Fruit fly (Drosophila melanogaster) whole organism, embryonic: Measurements from ENCODE around the gene Sptz.

Source experiments
- Atf-2 ChIP-seq: fragments of 200-800 bp; sonication (Bioruptor generic); optimal IDR thresholded peaks from 2 replicates; lab custom pipeline; 2016; ENCODE audit warnings: missing biosample characterization, missing genetic modification characterization
- BEAF-32 ChIP-seq: fragments of 200-800 bp; sonication (Bioruptor generic); optimal IDR thresholded peaks from 3 replicates; lab custom pipeline; 2017; ENCODE audit warnings: missing biosample characterization, missing genetic modification characterization, mild to moderate bottlenecking, moderate library complexity, missing genetic modification reagents
- CG10209 ChIP-seq: fragments of 200-800 bp; sonication (Bioruptor generic); optimal IDR thresholded peaks from 3 replicates; lab custom pipeline; 2017; ENCODE audit warnings: missing biosample characterization, mild to moderate bottlenecking, missing genetic modification characterization, missing genetic modification reagents
- CG11398 ChIP-seq: fragments of 200-800 bp; sonication (Bioruptor generic); optimal IDR thresholded peaks from 2 replicates; lab custom pipeline; 2016; ENCODE audit warnings: missing biosample characterization, missing genetic modification characterization
- CG13424 ChIP-seq: fragments of 200-800 bp; sonication (Bioruptor generic); optimal IDR thresholded peaks from 2 replicates; lab custom pipeline; 2019; ENCODE audit warnings: missing biosample characterization, mild to moderate bottlenecking, missing genetic modification characterization, moderate library complexity
- CG13624 ChIP-seq: fragments of 200-800 bp; sonication (Bioruptor generic); optimal IDR thresholded peaks from 2 replicates; lab custom pipeline; 2016; ENCODE audit warnings: missing biosample characterization, missing genetic modification characterization
- CG14050 ChIP-seq: fragments of 200-800 bp; sonication (Bioruptor generic); IDR thresholded peaks from 3 replicates; pipeline ENCODE4 v1.3.6; 2022; ENCODE audit warnings: missing biosample characterization, missing genetic modification characterization
- CG14667 ChIP-seq: fragments of 200-800 bp; sonication (Bioruptor generic); IDR thresholded peaks from 2 replicates; pipeline ENCODE4 v1.3.6; 2022; ENCODE audit warnings: missing biosample characterization, missing genetic modification characterization
- CG1529 ChIP-seq: fragments of 200-800 bp; sonication (Bioruptor generic); optimal IDR thresholded peaks from 3 replicates; lab custom pipeline; 2018; ENCODE audit warnings: missing biosample characterization, missing genetic modification characterization
- CG1602 ChIP-seq: fragments of 200-800 bp; sonication (Bioruptor generic); optimal IDR thresholded peaks from 3 replicates; lab custom pipeline; 2016; ENCODE audit warnings: missing biosample characterization, missing genetic modification characterization
- CG16779 ChIP-seq: fragments of 200-800 bp; sonication (Bioruptor generic); IDR thresholded peaks from 2 replicates; pipeline ENCODE4 v1.3.6; 2022; ENCODE audit warnings: missing biosample characterization, missing genetic modification characterization
- CG17328 ChIP-seq: fragments of 200-800 bp; sonication (Bioruptor generic); IDR thresholded peaks from 2 replicates; pipeline ENCODE4 v1.3.6; 2022; ENCODE audit warnings: missing biosample characterization, missing genetic modification characterization
- CG2199 ChIP-seq: fragments of 200-800 bp; sonication (Bioruptor generic); IDR thresholded peaks from 3 replicates; pipeline ENCODE4 v1.3.6; 2022; ENCODE audit warnings: missing biosample characterization, missing genetic modification characterization
- CG2889 ChIP-seq: fragments of 200-800 bp; sonication (Bioruptor generic); IDR thresholded peaks from 3 replicates; pipeline ENCODE4 v1.3.6; 2022; ENCODE audit warnings: missing biosample characterization, missing genetic modification characterization
- CG33213 ChIP-seq: fragments of 200-800 bp; sonication (Bioruptor generic); optimal IDR thresholded peaks from 3 replicates; lab custom pipeline; 2016; ENCODE audit warnings: missing biosample characterization, missing genetic modification characterization
- CG4328 ChIP-seq: fragments of 200-800 bp; sonication (Bioruptor generic); optimal IDR thresholded peaks from 3 replicates; lab custom pipeline; 2017; ENCODE audit warnings: missing biosample characterization, missing genetic modification reagents, missing genetic modification characterization
- CG4707 ChIP-seq: fragments of 200-800 bp; sonication (Bioruptor generic); optimal IDR thresholded peaks from 2 replicates; lab custom pipeline; 2018; ENCODE audit warnings: missing biosample characterization, mild to moderate bottlenecking, missing genetic modification characterization, moderate library complexity
- CG7745 ChIP-seq: fragments of 200-800 bp; sonication (Bioruptor generic); optimal IDR thresholded peaks from 2 replicates; lab custom pipeline; 2018; ENCODE audit warnings: missing biosample characterization, mild to moderate bottlenecking, missing genetic modification characterization, moderate library complexity
- CG7786 ChIP-seq: fragments of 200-800 bp; sonication (Bioruptor generic); optimal IDR thresholded peaks from 2 replicates; lab custom pipeline; 2016; ENCODE audit warnings: missing biosample characterization, missing genetic modification characterization
- Dp ChIP-seq: fragments of 200-800 bp; sonication (Bioruptor generic); optimal IDR thresholded peaks from 2 replicates; lab custom pipeline; 2018; ENCODE audit warnings: missing biosample characterization, mild to moderate bottlenecking, missing genetic modification characterization, moderate library complexity
- ERR ChIP-seq: fragments of 200-800 bp; sonication (Bioruptor generic); optimal IDR thresholded peaks from 2 replicates; lab custom pipeline; 2016; ENCODE audit warnings: missing biosample characterization, missing genetic modification characterization
- Elba2 ChIP-seq: fragments of 200-800 bp; sonication (Bioruptor generic); optimal IDR thresholded peaks from 3 replicates; lab custom pipeline; 2016; ENCODE audit warnings: missing biosample characterization, missing genetic modification characterization
- Lpt ChIP-seq: fragments of >200 bp; optimal IDR thresholded peaks from 2 replicates; lab custom pipeline; 2018; ENCODE audit warnings: missing biosample characterization, missing genetic modification characterization
- Mad ChIP-seq: fragments of 200-800 bp; sonication (Bioruptor generic); optimal IDR thresholded peaks from 2 replicates; lab custom pipeline; 2016; ENCODE audit warnings: missing biosample characterization, missing genetic modification characterization
- Myb ChIP-seq: fragments of 200-800 bp; sonication (Bioruptor generic); optimal IDR thresholded peaks from 2 replicates; lab custom pipeline; 2016; ENCODE audit warnings: missing biosample characterization, missing genetic modification characterization
- Neu2 ChIP-seq: fragments of 200-800 bp; sonication (Bioruptor generic); optimal IDR thresholded peaks from 3 replicates; lab custom pipeline; 2016; ENCODE audit warnings: missing biosample characterization, missing genetic modification characterization, borderline replicate concordance
- Nf-YA ChIP-seq: fragments of 200-800 bp; sonication (Bioruptor generic); IDR thresholded peaks from 2 replicates; pipeline ENCODE4 v1.3.6; 2022; ENCODE audit warnings: missing biosample characterization, missing genetic modification characterization
- Rx ChIP-seq: fragments of 200-800 bp; sonication (Bioruptor generic); IDR thresholded peaks from 2 replicates; pipeline ENCODE4 v1.3.6; 2022; ENCODE audit warnings: missing biosample characterization, missing genetic modification characterization
- Side ChIP-seq: fragments of 200-800 bp; sonication (Bioruptor generic); optimal IDR thresholded peaks from 2 replicates; lab custom pipeline; 2016; ENCODE audit warnings: missing biosample characterization, missing genetic modification characterization
- ac ChIP-seq: fragments of 200-800 bp; sonication (Bioruptor generic); optimal IDR thresholded peaks from 3 replicates; lab custom pipeline; 2017; ENCODE audit warnings: missing biosample characterization, mild to moderate bottlenecking, missing genetic modification characterization
- ara ChIP-seq: fragments of 200-800 bp; sonication (Bioruptor generic); IDR thresholded peaks from 2 replicates; pipeline ENCODE4 v1.3.6; 2022; ENCODE audit warnings: missing biosample characterization, missing genetic modification characterization
- ato ChIP-seq: fragments of 200-800 bp; sonication (Bioruptor generic); IDR thresholded peaks from 2 replicates; pipeline ENCODE4 v1.3.6; 2022; ENCODE audit warnings: missing biosample characterization, missing genetic modification characterization; ENCODE audit not compliant: partially characterized antibody
- bigmax ChIP-seq: fragments of 200-800 bp; sonication (Bioruptor generic); optimal IDR thresholded peaks from 2 replicates; lab custom pipeline; 2018; ENCODE audit warnings: missing biosample characterization, mild to moderate bottlenecking, missing genetic modification characterization
- cwo ChIP-seq: fragments of 200-800 bp; sonication (Bioruptor generic); optimal IDR thresholded peaks from 3 replicates; lab custom pipeline; 2017; ENCODE audit warnings: missing biosample characterization, missing genetic modification characterization, mild to moderate bottlenecking, moderate library complexity, missing genetic modification reagents
- dm ChIP-seq: fragments of 200-800 bp; sonication (Bioruptor generic); optimal IDR thresholded peaks from 3 replicates; lab custom pipeline; 2016; ENCODE audit warnings: missing biosample characterization, missing genetic modification characterization
- gro ChIP-seq: fragments of 200-800 bp; sonication (Bioruptor generic); optimal IDR thresholded peaks from 2 replicates; lab custom pipeline; 2016; ENCODE audit warnings: missing biosample characterization, missing genetic modification characterization
- hkb ChIP-seq, 2 experiments: fragments of 200-800 bp in 1 of 2; fragments of >200 bp in 1 of 2; sonication (Bioruptor generic) in 1 of 2; IDR thresholded peaks in 1 of 2; optimal IDR thresholded peaks in 1 of 2; 2 replicates each; pipeline versions ENCODE4 v1.3.6 to Lab custom; 2017 to 2022; ENCODE audit warnings: missing biosample characterization in 1 of 2, missing genetic modification characterization in 1 of 2
- ind ChIP-seq: fragments of 200-800 bp; sonication (Bioruptor generic); optimal IDR thresholded peaks from 3 replicates; lab custom pipeline; 2016; ENCODE audit warnings: missing biosample characterization, missing genetic modification characterization
- insv ChIP-seq, 2 experiments: fragments of 200-800 bp; sonication (Bioruptor generic); optimal IDR thresholded peaks; 3 replicates each; lab custom pipeline; 2016 to 2018; ENCODE audit warnings: missing biosample characterization in 2 of 2, missing genetic modification characterization in 2 of 2
- lbe ChIP-seq: fragments of 200-800 bp; sonication (Bioruptor generic); optimal IDR thresholded peaks from 2 replicates; lab custom pipeline; 2016; ENCODE audit warnings: missing biosample characterization, mild to moderate bottlenecking, missing genetic modification characterization
- lilli ChIP-seq: fragments of 200-800 bp; sonication (Bioruptor generic); optimal IDR thresholded peaks from 3 replicates; lab custom pipeline; 2016; ENCODE audit warnings: missing biosample characterization, missing genetic modification characterization
- nerfin-2 ChIP-seq: fragments of 200-800 bp; sonication (Bioruptor generic); IDR thresholded peaks from 2 replicates; pipeline ENCODE4 v1.3.6; 2022; ENCODE audit warnings: missing biosample characterization, missing genetic modification characterization; ENCODE audit not compliant: partially characterized antibody
- oc ChIP-seq: fragments of 200-800 bp; sonication (Bioruptor generic); optimal IDR thresholded peaks from 2 replicates; lab custom pipeline; 2018; ENCODE audit warnings: missing biosample characterization, mild to moderate bottlenecking, missing genetic modification characterization, moderate library complexity
- rib ChIP-seq: fragments of 200-800 bp; sonication (Bioruptor generic); IDR thresholded peaks from 2 replicates; pipeline ENCODE4 v1.3.6; 2022; ENCODE audit warnings: missing biosample characterization, missing genetic modification characterization
- row ChIP-seq: fragments of 200-800 bp; sonication (Bioruptor generic); IDR thresholded peaks from 3 replicates; pipeline ENCODE4 v1.3.6; 2022; ENCODE audit warnings: missing biosample characterization, missing genetic modification characterization
- run ChIP-seq: fragments of 200-800 bp; sonication (Bioruptor generic); optimal IDR thresholded peaks from 3 replicates; lab custom pipeline; 2018; ENCODE audit warnings: missing biosample characterization, mild to moderate bottlenecking, missing genetic modification characterization
- sima ChIP-seq: fragments of 200-800 bp; sonication (Bioruptor generic); optimal IDR thresholded peaks from 2 replicates; lab custom pipeline; 2016; ENCODE audit warnings: missing biosample characterization, missing genetic modification characterization
- slp2 ChIP-seq: fragments of 200-800 bp; sonication (Bioruptor generic); optimal IDR thresholded peaks from 2 replicates; lab custom pipeline; 2016; ENCODE audit warnings: missing biosample characterization, missing genetic modification characterization
- ssp ChIP-seq: fragments of 200-800 bp; sonication (Bioruptor generic); IDR thresholded peaks from 2 replicates; pipeline ENCODE4 v1.3.6; 2022; ENCODE audit warnings: missing biosample characterization, missing genetic modification characterization
- tll ChIP-seq, 2 experiments: fragments of 200-800 bp in 1 of 2; fragments of >200 bp in 1 of 2; sonication (Bioruptor generic) in 1 of 2; optimal IDR thresholded peaks; 2 replicates each; lab custom pipeline; 2017 to 2019; ENCODE audit warnings: missing biosample characterization in 2 of 2, missing genetic modification characterization in 2 of 2, mild to moderate bottlenecking in 1 of 2, moderate library complexity in 1 of 2

Sptz gene

DNA sequence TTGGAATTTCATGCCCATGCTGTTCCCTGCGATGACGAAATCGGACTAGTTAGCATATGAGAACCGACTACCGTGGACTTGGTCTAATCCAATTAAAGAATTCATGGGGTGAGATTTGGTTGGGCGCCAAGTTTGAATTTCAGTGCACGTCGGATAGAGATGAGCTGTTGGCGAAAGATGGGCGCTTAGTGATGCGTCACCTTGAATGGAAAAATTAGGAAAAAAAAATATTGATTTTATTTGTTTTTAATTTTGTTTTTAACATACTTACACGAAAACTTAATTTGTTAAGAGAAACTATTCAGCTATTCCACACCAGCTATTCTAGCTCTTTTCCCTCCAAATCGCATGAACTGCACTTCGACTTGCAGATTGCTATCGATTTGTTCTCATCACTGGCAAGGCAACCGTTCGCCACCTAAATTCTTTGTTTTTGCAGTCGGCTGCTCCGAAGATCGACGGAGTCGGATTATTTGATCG, at the start of gene Sptz, which contains the start of gene ninaG (continued):
- TF ChIP-seq CG4328 (GFP tag; lab: Kevin White, UChicago) (peak; percentile 64), Mad (GFP tag; lab: Kevin White, UChicago) (peak; percentile 95), ac (GFP tag; lab: Kevin White, UChicago) (peak; percentile 53), dm (GFP tag; lab: Kevin White, UChicago) (peak; percentile 88), CG13424 (tag; lab: Kevin White, UChicago) (peak; percentile 92), CG1529 (GFP tag; lab: Kevin White, UChicago) (no peak), ato (GFP tag; lab: Robert Waterston, UW) (no peak), nerfin-2 (GFP tag; lab: Robert Waterston, UW) (no peak), lilli (GFP tag; lab: Kevin White, UChicago) (peak; percentile 98), ind (GFP tag; lab: Kevin White, UChicago) (peak; percentile 96), Dp (GFP tag; lab: Kevin White, UChicago) (peak; percentile 78), ERR (GFP tag; lab: Kevin White, UChicago) (peak; percentile 89), Side (GFP tag; lab: Kevin White, UChicago) (peak; percentile 91), CG33213 (peak; percentile 93), Nf-YA (GFP tag; lab: Robert Waterston, UW) (peak; percentile 87), ssp (GFP tag; lab: Robert Waterston, UW) (peak; percentile 91), CG11398 (peak; percentile 83), run (tag; lab: Kevin White, UChicago) (peak; percentile 63), rib (GFP tag; lab: Robert Waterston, UW) (peak; percentile 83), Lpt (GFP tag; lab: Kevin White, UChicago) (no peak), CG14050 (GFP tag; lab: Robert Waterston, UW) (peak; percentile 90), CG4707 (peak; percentile 39), ara (peak; percentile 91), insv (GFP tag; optimal IDR thresholded peaks at IDR 0.05; lab: Kevin White, UChicago) (peak in 1 of 2 experiments; percentile 16), CG7745 (tag; lab: Kevin White, UChicago) (no peak), CG13624 (peak; percentile 95), Myb (GFP tag; lab: Kevin White, UChicago) (peak; percentile 79), Atf-2 (GFP tag; lab: Kevin White, UChicago) (peak; percentile 91), row (GFP tag; lab: Robert Waterston, UW) (peak; percentile 98), CG2889 (GFP tag; lab: Robert Waterston, UW) (peak; percentile 92), CG16779 (GFP tag; lab: Robert Waterston, UW) (peak; percentile 70), gro (GFP tag; lab: Kevin White, UChicago) (no peak), CG2199 (GFP tag; lab: Robert Waterston, UW) (peak; percentile 95; the same call in 2 of the 3 replicates), CG14667 (GFP tag; lab: Robert Waterston, UW) (peak; percentile 95), slp2 (GFP tag; lab: Kevin White, UChicago) (peak; percentile 90), BEAF-32 (GFP tag; lab: Kevin White, UChicago) (peak; percentile 69), Elba2 (GFP tag; lab: Kevin White, UChicago) (peak; percentile 80), sima (peak; percentile 79), CG1602 (GFP tag; lab: Kevin White, UChicago) (peak; percentile 94), bigmax (GFP tag; lab: Kevin White, UChicago) (peak; percentile 18), cwo (GFP tag; lab: Kevin White, UChicago) (peak; percentile 78), Neu2 (peak; percentile 74), CG7786 (GFP tag; lab: Kevin White, UChicago) (peak; percentile 94), tll (GFP tag; optimal IDR thresholded peaks at IDR 0.05; lab: Kevin White, UChicago) (peak in 1 of 2 experiments; percentile 26), CG10209 (GFP tag; lab: Kevin White, UChicago) (peak; percentile 92), hkb (optimal IDR thresholded peaks at IDR 0.05; lab: Kevin White, UChicago) (peak; percentile 51), hkb (GFP tag; IDR thresholded peaks at IDR 0.05; lab: Robert Waterston, UW) (peak; percentile 94), lbe (GFP tag; lab: Kevin White, UChicago) (no peak), Rx (GFP tag; lab: Robert Waterston, UW) (peak; percentile 95), CG17328 (peak; percentile 93), oc (tag; lab: Kevin White, UChicago) (peak; percentile 85)
